Worm (Caenorhabditis elegans): Measurements from ENCODE around the gene frm-3.

frm-3 gene

ce11 chrX:11572205-11572604 is at the start of gene frm-3:
frm-3 (plus strand) TSS chrX:11572505.
- no peak for TF ChIP-seq flt-1 (GFP tag; IDR thresholded peaks at IDR 0.05)

ce11 chrX:11523704-11524103 is 48.6 kb upstream of the frm-3 start:
- TF ChIP-seq tra-4 (tag; optimal IDR thresholded peaks at IDR 0.05) (no peak), tbx-37 (GFP tag; conservative IDR thresholded peaks at IDR 0.05) (no peak), flt-1 (GFP tag; IDR thresholded peaks at IDR 0.05) (no peak), hnd-1 (tag; optimal IDR thresholded peaks at IDR 0.05) (no peak), tbx-11 (GFP tag; IDR thresholded peaks at IDR 0.05) (no peak), ama-1 (optimal IDR thresholded peaks at IDR 0.05) (no peak), scrt-1 (GFP tag; IDR thresholded peaks at IDR 0.05) (no peak), B0310.2 (tag; optimal IDR thresholded peaks at IDR 0.05) (no peak), F13C5.2 (tag; optimal IDR thresholded peaks at IDR 0.05) (no peak), sea-1 (GFP tag; conservative IDR thresholded peaks at IDR 0.05) (no peak), ceh-36 (tag; optimal IDR thresholded peaks at IDR 0.05) (no peak), aly-1 (tag; optimal IDR thresholded peaks at IDR 0.05) (no peak), hmbx-1 (tag; optimal IDR thresholded peaks at IDR 0.05) (no peak), ets-7 (tag; optimal IDR thresholded peaks at IDR 0.05) (no peak), hmg-4 (GFP tag; optimal IDR thresholded peaks at IDR 0.05) (no peak), ceh-13 (GFP tag; optimal IDR thresholded peaks at IDR 0.05) (no peak)

ce11 chrX:11533543-11534003 is 38.7 kb upstream of the frm-3 start, which contains the start of gene C35C5.8:
C35C5.8 (plus strand) TSS chrX:11533593.
- TF ChIP-seq scrt-1 (GFP tag; IDR thresholded peaks at IDR 0.05): no peak
- no peak for TF ChIP-seq tbx-11 (GFP tag; IDR thresholded peaks at IDR 0.05)
- TF ChIP-seq sea-1 (GFP tag; conservative IDR thresholded peaks at IDR 0.05): no peak
- TF ChIP-seq hmg-4 (GFP tag; optimal IDR thresholded peaks at IDR 0.05): no peak
- TF ChIP-seq tra-4 (tag; optimal IDR thresholded peaks at IDR 0.05): no peak
- TF ChIP-seq F13C5.2 (tag; optimal IDR thresholded peaks at IDR 0.05): no peak
- no peak for TF ChIP-seq hmbx-1 (tag; optimal IDR thresholded peaks at IDR 0.05)
- no peak for TF ChIP-seq B0310.2 (tag; optimal IDR thresholded peaks at IDR 0.05)
- TF ChIP-seq ceh-13 (GFP tag; optimal IDR thresholded peaks at IDR 0.05): no peak
- no peak for TF ChIP-seq hnd-1 (tag; optimal IDR thresholded peaks at IDR 0.05)
- no peak for TF ChIP-seq ets-7 (tag; optimal IDR thresholded peaks at IDR 0.05)
- no peak for TF ChIP-seq ama-1 (optimal IDR thresholded peaks at IDR 0.05)

- no peak for TF ChIP-seq aly-1 (tag; optimal IDR thresholded peaks at IDR 0.05)
- no peak for TF ChIP-seq tra-4 (tag; optimal IDR thresholded peaks at IDR 0.05)
These were observed 37.9 kb upstream of the frm-3 start for ce11 chrX:11534443-11534842.

- TF ChIP-seq F13C5.2 (tag; optimal IDR thresholded peaks at IDR 0.05) (no peak), aly-1 (tag; optimal IDR thresholded peaks at IDR 0.05) (no peak), ets-7 (tag; optimal IDR thresholded peaks at IDR 0.05) (no peak), hmbx-1 (tag; optimal IDR thresholded peaks at IDR 0.05) (no peak), ama-1 (optimal IDR thresholded peaks at IDR 0.05) (no peak), ceh-36 (tag; optimal IDR thresholded peaks at IDR 0.05) (no peak), B0310.2 (tag; optimal IDR thresholded peaks at IDR 0.05) (no peak), tbx-11 (GFP tag; IDR thresholded peaks at IDR 0.05) (no peak), ceh-13 (GFP tag; optimal IDR thresholded peaks at IDR 0.05) (no peak), hmg-4 (GFP tag; optimal IDR thresholded peaks at IDR 0.05) (no peak), sea-1 (GFP tag; conservative IDR thresholded peaks at IDR 0.05) (no peak), hnd-1 (tag; optimal IDR thresholded peaks at IDR 0.05) (no peak), flt-1 (GFP tag; IDR thresholded peaks at IDR 0.05) (no peak), scrt-1 (GFP tag; IDR thresholded peaks at IDR 0.05) (no peak), pes-1 (GFP tag; IDR thresholded peaks at IDR 0.05) (no peak), tbx-37 (GFP tag; conservative IDR thresholded peaks at IDR 0.05) (no peak), tra-4 (tag; optimal IDR thresholded peaks at IDR 0.05) (no peak)
These were observed 35.9 kb upstream of the frm-3 start, which contains the start of gene C35C5.9 for ce11 chrX:11536408-11536807. C35C5.9 (plus strand) TSS chrX:11536568.

ce11 chrX:11537240-11537764 is 35.0 kb upstream of the frm-3 start, which contains the start of gene gcp-2.2:
gcp-2.2 (plus strand) TSS chrX:11537714.
- no peak for TF ChIP-seq F13C5.2 (tag; optimal IDR thresholded peaks at IDR 0.05)
- TF ChIP-seq tbx-37 (GFP tag; conservative IDR thresholded peaks at IDR 0.05): no peak

- TF ChIP-seq tra-4 (tag; optimal IDR thresholded peaks at IDR 0.05) (no peak), scrt-1 (GFP tag; IDR thresholded peaks at IDR 0.05) (no peak), hmg-4 (GFP tag; optimal IDR thresholded peaks at IDR 0.05) (no peak)
These were observed 30.6 kb upstream of the frm-3 start for ce11 chrX:11541690-11542089.

ce11 chrX:11546445-11547275 is 25.6 kb upstream of the frm-3 start, which contains the start of gene selt-1.1:
selt-1.1 (minus strand) TSS chrX:11546495.
- no peak for TF ChIP-seq tbx-11 (GFP tag; IDR thresholded peaks at IDR 0.05)
- no peak for TF ChIP-seq tbx-37 (GFP tag; conservative IDR thresholded peaks at IDR 0.05)
- 0 out of 2 replicates have a peak, but pooled peaks have one; percentile 52 for TF ChIP-seq sea-1 (GFP tag; conservative IDR thresholded peaks at IDR 0.05)
- TF ChIP-seq F13C5.2 (tag; optimal IDR thresholded peaks at IDR 0.05): peak; percentile 21
- peak; percentile 76 for TF ChIP-seq hmg-4 (GFP tag; optimal IDR thresholded peaks at IDR 0.05)
- TF ChIP-seq aly-1 (tag; optimal IDR thresholded peaks at IDR 0.05): peak; percentile 37

Data from whole organism, early embryonic.